Worm (Caenorhabditis elegans) whole organism, L1 larva: Measurements from ENCODE around the gene T22B7.7.

Source experiments
- ama-1 ChIP-seq: fragments of 150-350 bp; optimal IDR thresholded peaks from 2 replicates; lab custom pipeline; 2014
- elt-3 ChIP-seq, 6 experiments: fragments of 150-350 bp in 1 of 6; sonication (generic microtip); optimal IDR thresholded peaks; 2 replicates each; lab custom pipeline; 2017 to 2018; ENCODE audit warnings: missing biosample characterization in 6 of 6, missing genetic modification characterization in 6 of 6, inconsistent platforms in 1 of 6
- lsy-2 ChIP-seq, 2 experiments: fragments of 150-350 bp; optimal IDR thresholded peaks; 2 replicates each; lab custom pipeline; 2014; ENCODE audit warnings: missing biosample characterization in 2 of 2, missing genetic modification characterization in 2 of 2
- mdl-1 ChIP-seq, 2 experiments: fragments of 150-350 bp; optimal IDR thresholded peaks; 2 replicates each; lab custom pipeline; 2014 to 2017; ENCODE audit warnings: missing biosample characterization in 2 of 2, missing genetic modification characterization in 2 of 2, inconsistent platforms in 1 of 2
- unc-130 ChIP-seq: fragments of 150-350 bp; optimal IDR thresholded peaks from 2 replicates; lab custom pipeline; 2017; ENCODE audit warnings: missing biosample characterization, missing genetic modification characterization, inconsistent platforms
- unc-62 ChIP-seq: fragments of 150-350 bp; optimal IDR thresholded peaks from 2 replicates; lab custom pipeline; 2014; ENCODE audit warnings: missing biosample characterization, missing genetic modification reagents, missing genetic modification characterization

DNA sequence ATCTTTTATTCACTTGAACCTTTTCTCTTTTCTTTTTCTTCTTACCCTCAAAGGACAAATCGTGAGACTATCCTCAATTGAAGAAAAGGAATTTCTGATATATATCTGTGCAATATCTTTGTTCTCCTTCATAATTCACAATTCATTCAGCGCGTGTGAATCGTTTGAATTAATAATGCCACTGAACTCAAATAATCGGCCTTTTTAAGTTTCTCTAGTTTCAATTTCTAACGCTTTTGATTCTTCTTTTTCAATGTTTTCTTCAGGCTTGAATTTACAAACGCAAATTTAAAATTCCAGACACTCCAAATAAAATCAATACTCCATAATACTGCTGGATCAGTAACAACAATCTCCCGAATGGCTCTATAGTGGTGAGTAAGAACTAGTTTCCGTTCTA is 9.7 kb upstream of the T22B7.7 start, which contains the start of gene egl-13:
- TF ChIP-seq unc-130 (no peak), elt-3 (tag; optimal IDR thresholded peaks at IDR 0.05; lab: Kevin White, UChicago) (no peak), unc-62 (GFP tag; lab: Kevin White, UChicago) (no peak), mdl-1 (tag; optimal IDR thresholded peaks at IDR 0.05; lab: Kevin White, UChicago) (no peak), lsy-2 (tag; optimal IDR thresholded peaks at IDR 0.05; lab: Kevin White, UChicago) (no peak), ama-1 (lab: Kevin White, UChicago) (no peak)
